Worm (Caenorhabditis elegans) whole organism, L3 larva: ENCODE results near the gene F17C11.4.

Experiments used
- ZK546.5 ChIP-seq: sonication (generic microtip); optimal IDR thresholded peaks from 2 replicates; lab custom pipeline; 2017; ENCODE audit warnings: missing biosample characterization, missing genetic modification characterization
- ceh-82 ChIP-seq: fragments of 150-350 bp; optimal IDR thresholded peaks from 2 replicates; lab custom pipeline; 2014; ENCODE audit warnings: missing biosample characterization, missing genetic modification characterization
- ceh-9 ChIP-seq: sonication (generic microtip); optimal IDR thresholded peaks from 2 replicates; lab custom pipeline; 2018; ENCODE audit warnings: missing biosample characterization, missing genetic modification characterization
- elt-1 ChIP-seq: fragments of 150-350 bp; optimal IDR thresholded peaks from 2 replicates; lab custom pipeline; 2014; ENCODE audit warnings: missing biosample characterization, missing genetic modification characterization
- jun-1 ChIP-seq: fragments of 150-350 bp; optimal IDR thresholded peaks from 2 replicates; lab custom pipeline; 2014; ENCODE audit warnings: missing biosample characterization, missing genetic modification reagents, missing genetic modification characterization
- mdl-1 ChIP-seq: fragments of 150-350 bp; optimal IDR thresholded peaks from 2 replicates; lab custom pipeline; 2014; ENCODE audit warnings: missing biosample characterization, missing genetic modification characterization
- nhr-11 ChIP-seq: fragments of 150-350 bp; optimal IDR thresholded peaks from 2 replicates; lab custom pipeline; 2014; ENCODE audit warnings: missing biosample characterization, missing genetic modification characterization
- nhr-28 ChIP-seq: fragments of 150-350 bp; optimal IDR thresholded peaks from 2 replicates; lab custom pipeline; 2014; ENCODE audit warnings: missing biosample characterization, missing genetic modification characterization
- unc-39 ChIP-seq: sonication (generic microtip); optimal IDR thresholded peaks from 4 replicates; lab custom pipeline; 2017; ENCODE audit warnings: missing biosample characterization, missing genetic modification characterization
- unc-62 ChIP-seq: fragments of 150-350 bp; sonication (generic microtip); optimal IDR thresholded peaks from 4 replicates; lab custom pipeline; 2014; ENCODE audit warnings: missing biosample characterization, missing genetic modification reagents, missing genetic modification characterization
- zag-1 ChIP-seq: fragments of 150-350 bp; optimal IDR thresholded peaks from 2 replicates; lab custom pipeline; 2014; ENCODE audit warnings: missing biosample characterization, missing genetic modification characterization
- ztf-11 ChIP-seq: fragments of 150-350 bp; optimal IDR thresholded peaks from 2 replicates; lab custom pipeline; 2014; ENCODE audit warnings: missing biosample characterization, missing genetic modification characterization

- TF ChIP-seq elt-1 (tag; lab: Kevin White, UChicago), result no peak
- no peak for TF ChIP-seq unc-39 (tag; lab: Kevin White, UChicago)
- no peak for TF ChIP-seq ztf-11 (tag; lab: Kevin White, UChicago)
- no peak for TF ChIP-seq ceh-82 (tag; lab: Kevin White, UChicago)
- TF ChIP-seq ceh-9 (tag; lab: Kevin White, UChicago), result no peak
- TF ChIP-seq zag-1, result no peak
- TF ChIP-seq nhr-28 (tag; lab: Kevin White, UChicago), result no peak
- no peak for TF ChIP-seq jun-1
- TF ChIP-seq mdl-1 (tag; lab: Kevin White, UChicago), result no peak
- no peak for TF ChIP-seq unc-62 (GFP tag; lab: Kevin White, UChicago)
- TF ChIP-seq ZK546.5 (tag; lab: Kevin White, UChicago), result no peak
- TF ChIP-seq nhr-11, result no peak
Measured at ce11 chrV:10939990-10940570, 11.6 kb upstream of the F17C11.4 start.
